Fruit fly (Drosophila melanogaster) whole organism, embryonic: ENCODE results near the gene Paf-AHalpha.

ENCODE experiments used
- Antp ChIP-seq: fragments of 200-800 bp; sonication (Bioruptor generic); optimal IDR thresholded peaks from 3 replicates; lab custom pipeline; 2016; ENCODE audit warnings: missing biosample characterization, missing genetic modification characterization
- BEAF-32 ChIP-seq: fragments of 200-800 bp; sonication (Bioruptor generic); optimal IDR thresholded peaks from 3 replicates; lab custom pipeline; 2017; ENCODE audit warnings: missing biosample characterization, missing genetic modification characterization, mild to moderate bottlenecking, moderate library complexity, missing genetic modification reagents
- CG10565 ChIP-seq: fragments of 200-800 bp; sonication (Bioruptor generic); optimal IDR thresholded peaks from 3 replicates; lab custom pipeline; 2016; ENCODE audit warnings: missing biosample characterization, mild to moderate bottlenecking, missing genetic modification characterization
- CG12391 ChIP-seq: fragments of 200-800 bp; sonication (Bioruptor generic); optimal IDR thresholded peaks from 3 replicates; lab custom pipeline; 2018; ENCODE audit warnings: missing biosample characterization, mild to moderate bottlenecking, missing genetic modification characterization, moderate library complexity
- CG15696 ChIP-seq: fragments of 200-800 bp; sonication (Bioruptor generic); optimal IDR thresholded peaks from 2 replicates; lab custom pipeline; 2019; ENCODE audit warnings: missing biosample characterization, mild to moderate bottlenecking, missing genetic modification characterization, moderate library complexity
- CG1603 ChIP-seq: fragments of 200-800 bp; sonication (Bioruptor generic); optimal IDR thresholded peaks from 2 replicates; lab custom pipeline; 2019; ENCODE audit warnings: missing biosample characterization, mild to moderate bottlenecking, missing genetic modification characterization, moderate library complexity
- CG18599 ChIP-seq: fragments of 200-800 bp; sonication (Bioruptor generic); optimal IDR thresholded peaks from 3 replicates; lab custom pipeline; 2017; ENCODE audit warnings: missing biosample characterization, missing genetic modification characterization, mild to moderate bottlenecking, moderate library complexity, missing genetic modification reagents
- CG32532 ChIP-seq: fragments of 200-800 bp; sonication (Bioruptor generic); IDR thresholded peaks from 2 replicates; pipeline ENCODE4 v1.3.6; 2022; ENCODE audit warnings: missing biosample characterization, missing genetic modification characterization
- CG32767 ChIP-seq: fragments of 200-800 bp; sonication (Bioruptor generic); IDR thresholded peaks from 2 replicates; pipeline ENCODE4 v1.3.6; 2022; ENCODE audit warnings: missing biosample characterization, missing genetic modification characterization
- CG33213 ChIP-seq: fragments of 200-800 bp; sonication (Bioruptor generic); optimal IDR thresholded peaks from 3 replicates; lab custom pipeline; 2016; ENCODE audit warnings: missing biosample characterization, missing genetic modification characterization
- CG34224 ChIP-seq: fragments of 200-800 bp; sonication (Bioruptor generic); IDR thresholded peaks from 3 replicates; pipeline ENCODE4 v1.3.6; 2022; ENCODE audit warnings: missing biosample characterization, missing genetic modification characterization; ENCODE audit not compliant: partially characterized antibody
- CG34422 ChIP-seq: fragments of 200-800 bp; sonication (Bioruptor generic); IDR thresholded peaks from 3 replicates; pipeline ENCODE4 v1.3.6; 2022; ENCODE audit warnings: missing biosample characterization, missing genetic modification characterization
- CG3995 ChIP-seq: fragments of 200-800 bp; sonication (Bioruptor generic); optimal IDR thresholded peaks from 3 replicates; lab custom pipeline; 2016; ENCODE audit warnings: missing biosample characterization, missing genetic modification characterization
- CG4328 ChIP-seq: fragments of 200-800 bp; sonication (Bioruptor generic); optimal IDR thresholded peaks from 3 replicates; lab custom pipeline; 2017; ENCODE audit warnings: missing biosample characterization, missing genetic modification reagents, missing genetic modification characterization
- CG6689 ChIP-seq: fragments of 200-800 bp; sonication (Bioruptor generic); IDR thresholded peaks from 2 replicates; pipeline ENCODE4 v1.3.6; 2022; ENCODE audit warnings: missing biosample characterization, missing genetic modification characterization
- CG7839 ChIP-seq: fragments of 200-800 bp; sonication (Bioruptor generic); optimal IDR thresholded peaks from 3 replicates; lab custom pipeline; 2018; ENCODE audit warnings: missing biosample characterization, mild to moderate bottlenecking, missing genetic modification characterization, moderate library complexity
- CG8359 ChIP-seq: fragments of 200-800 bp; sonication (Bioruptor generic); optimal IDR thresholded peaks from 2 replicates; lab custom pipeline; 2017; ENCODE audit warnings: missing biosample characterization, mild to moderate bottlenecking, missing genetic modification characterization, borderline replicate concordance
- CG8388 ChIP-seq: fragments of 200-800 bp; sonication (Bioruptor generic); optimal IDR thresholded peaks from 2 replicates; lab custom pipeline; 2019; ENCODE audit warnings: missing biosample characterization, mild to moderate bottlenecking, missing genetic modification characterization, moderate library complexity
- CG9437 ChIP-seq: fragments of 200-800 bp; sonication (Bioruptor generic); optimal IDR thresholded peaks from 2 replicates; lab custom pipeline; 2018; ENCODE audit warnings: missing biosample characterization, mild to moderate bottlenecking, missing genetic modification characterization
- CG9609 ChIP-seq: fragments of 200-800 bp; sonication (Bioruptor generic); optimal IDR thresholded peaks from 3 replicates; lab custom pipeline; 2016; ENCODE audit warnings: missing biosample characterization, missing genetic modification characterization
- CG9932 ChIP-seq: fragments of 200-800 bp; sonication (Bioruptor generic); IDR thresholded peaks from 2 replicates; pipeline ENCODE4 v1.3.6; 2022; ENCODE audit warnings: missing biosample characterization, missing genetic modification characterization
- D19A ChIP-seq: fragments of 200-800 bp; optimal IDR thresholded peaks from 3 replicates; lab custom pipeline; 2019; ENCODE audit warnings: missing biosample characterization, mild to moderate bottlenecking, missing genetic modification characterization, moderate library complexity
- Dref ChIP-seq: fragments of 200-800 bp; sonication (Bioruptor generic); IDR thresholded peaks from 2 replicates; pipeline ENCODE4 v1.3.6; 2022; ENCODE audit warnings: missing biosample characterization, missing genetic modification characterization
- E2f2 ChIP-seq: fragments of 200-800 bp; sonication (Bioruptor generic); IDR thresholded peaks from 2 replicates; pipeline ENCODE4 v1.3.6; 2022; ENCODE audit warnings: missing biosample characterization, missing genetic modification characterization
- HLHmδ ChIP-seq: fragments of 200-800 bp; sonication (Bioruptor generic); optimal IDR thresholded peaks from 2 replicates; lab custom pipeline; 2018; ENCODE audit warnings: missing biosample characterization, mild to moderate bottlenecking, missing genetic modification characterization, moderate library complexity
- Hr3 ChIP-seq: fragments of 200-800 bp; sonication (Bioruptor generic); optimal IDR thresholded peaks from 3 replicates; lab custom pipeline; 2016; ENCODE audit warnings: missing biosample characterization, missing genetic modification characterization
- Mrtf ChIP-seq: fragments of 200-800 bp; sonication (Bioruptor generic); IDR thresholded peaks from 3 replicates; pipeline ENCODE4 v1.3.6; 2022; ENCODE audit warnings: missing biosample characterization, missing genetic modification characterization
- Oli ChIP-seq: fragments of 200-800 bp; sonication (Bioruptor generic); optimal IDR thresholded peaks from 2 replicates; lab custom pipeline; 2018; ENCODE audit warnings: missing biosample characterization, mild to moderate bottlenecking, missing genetic modification characterization, moderate library complexity
- Six4 ChIP-seq: fragments of 200-800 bp; sonication (Bioruptor generic); optimal IDR thresholded peaks from 2 replicates; lab custom pipeline; 2016; ENCODE audit warnings: missing biosample characterization, missing genetic modification characterization
- Sry-β ChIP-seq: fragments of 200-800 bp; sonication (Bioruptor generic); optimal IDR thresholded peaks from 2 replicates; lab custom pipeline; 2018; ENCODE audit warnings: missing biosample characterization, mild to moderate bottlenecking, missing genetic modification characterization, moderate library complexity
- Vsx1 ChIP-seq: fragments of 200-800 bp; sonication (Bioruptor generic); optimal IDR thresholded peaks from 2 replicates; lab custom pipeline; 2017; ENCODE audit warnings: missing biosample characterization, mild to moderate bottlenecking, missing genetic modification characterization, missing genetic modification reagents
- dpn ChIP-seq, 2 experiments: fragments of 200-800 bp; sonication (Bioruptor generic); optimal IDR thresholded peaks; 3 replicates each; lab custom pipeline; 2016; ENCODE audit warnings: missing biosample characterization in 2 of 2, missing genetic modification characterization in 2 of 2
- ems ChIP-seq: fragments of 200-800 bp; sonication (Bioruptor generic); optimal IDR thresholded peaks from 3 replicates; lab custom pipeline; 2016; ENCODE audit warnings: missing biosample characterization, missing genetic modification characterization
- grn ChIP-seq: fragments of 200-800 bp; sonication (Bioruptor generic); optimal IDR thresholded peaks from 3 replicates; lab custom pipeline; 2017; ENCODE audit warnings: missing biosample characterization, missing genetic modification characterization
- gsb-n ChIP-seq: fragments of 200-800 bp; sonication (Bioruptor generic); optimal IDR thresholded peaks from 3 replicates; lab custom pipeline; 2018; ENCODE audit warnings: missing biosample characterization, mild to moderate bottlenecking, missing genetic modification characterization
- ind ChIP-seq: fragments of 200-800 bp; sonication (Bioruptor generic); optimal IDR thresholded peaks from 3 replicates; lab custom pipeline; 2016; ENCODE audit warnings: missing biosample characterization, missing genetic modification characterization
- lbe ChIP-seq: fragments of 200-800 bp; sonication (Bioruptor generic); optimal IDR thresholded peaks from 2 replicates; lab custom pipeline; 2016; ENCODE audit warnings: missing biosample characterization, mild to moderate bottlenecking, missing genetic modification characterization
- lilli ChIP-seq: fragments of 200-800 bp; sonication (Bioruptor generic); optimal IDR thresholded peaks from 3 replicates; lab custom pipeline; 2016; ENCODE audit warnings: missing biosample characterization, missing genetic modification characterization
- mam ChIP-seq: fragments of 200-800 bp; sonication (Bioruptor generic); optimal IDR thresholded peaks from 3 replicates; lab custom pipeline; 2016; ENCODE audit warnings: missing biosample characterization, missing genetic modification characterization
- nom ChIP-seq: fragments of 200-800 bp; sonication (Bioruptor generic); optimal IDR thresholded peaks from 2 replicates; lab custom pipeline; 2017; ENCODE audit warnings: missing biosample characterization, missing genetic modification characterization, mild to moderate bottlenecking, moderate library complexity, missing genetic modification reagents
- pzg ChIP-seq: fragments of 200-800 bp; sonication (Bioruptor generic); optimal IDR thresholded peaks from 3 replicates; lab custom pipeline; 2018; ENCODE audit warnings: missing biosample characterization, mild to moderate bottlenecking, missing genetic modification characterization, moderate library complexity
- row ChIP-seq: fragments of 200-800 bp; sonication (Bioruptor generic); IDR thresholded peaks from 3 replicates; pipeline ENCODE4 v1.3.6; 2022; ENCODE audit warnings: missing biosample characterization, missing genetic modification characterization
- slou ChIP-seq: fragments of 200-800 bp; sonication (Bioruptor generic); optimal IDR thresholded peaks from 3 replicates; lab custom pipeline; 2016; ENCODE audit warnings: missing biosample characterization, missing genetic modification characterization
- slp2 ChIP-seq: fragments of 200-800 bp; sonication (Bioruptor generic); optimal IDR thresholded peaks from 2 replicates; lab custom pipeline; 2016; ENCODE audit warnings: missing biosample characterization, missing genetic modification characterization
- sqz ChIP-seq: fragments of 200-800 bp; sonication (Bioruptor generic); optimal IDR thresholded peaks from 3 replicates; lab custom pipeline; 2018; ENCODE audit warnings: missing biosample characterization, mild to moderate bottlenecking, missing genetic modification characterization
- stwl ChIP-seq: fragments of 200-800 bp; sonication (Bioruptor generic); optimal IDR thresholded peaks from 3 replicates; lab custom pipeline; 2018; ENCODE audit warnings: missing biosample characterization, mild to moderate bottlenecking, missing genetic modification characterization, moderate library complexity
- tll ChIP-seq, 2 experiments: fragments of 200-800 bp in 1 of 2; fragments of >200 bp in 1 of 2; sonication (Bioruptor generic) in 1 of 2; optimal IDR thresholded peaks; 2 replicates each; lab custom pipeline; 2017 to 2019; ENCODE audit warnings: missing biosample characterization in 2 of 2, missing genetic modification characterization in 2 of 2, mild to moderate bottlenecking in 1 of 2, moderate library complexity in 1 of 2
- zfh2 ChIP-seq: fragments of 200-800 bp; sonication (Bioruptor generic); optimal IDR thresholded peaks from 2 replicates; lab custom pipeline; 2016; ENCODE audit warnings: missing biosample characterization, missing genetic modification characterization

Gene Paf-AHalpha

dm6 chrX:15785429-15786239 lies at the start of gene Paf-AHalpha, which contains the start of gene mRpS30:
TSS of gene Paf-AHalpha (minus strand) at chrX:15785583.
TSS of gene mRpS30 (plus strand) at chrX:15786047.
- TF ChIP-seq tll (GFP tag; optimal IDR thresholded peaks at IDR 0.05; lab: Kevin White, UChicago) (peak in 1 of 2 experiments; percentile 61), CG10565 (GFP tag; lab: Kevin White, UChicago) (no peak), D19A (tag; lab: Kevin White, UChicago) (no peak), slp2 (no peak), CG15696 (no peak), Dref (GFP tag; lab: Robert Waterston, UW) (peak; percentile 68), sqz (GFP tag; lab: Kevin White, UChicago) (no peak), CG8359 (GFP tag; lab: Kevin White, UChicago) (no peak), CG12391 (peak; percentile 5), CG34224 (no peak), CG33213 (GFP tag; lab: Kevin White, UChicago) (peak; percentile 30), CG32532 (GFP tag; lab: Robert Waterston, UW) (no peak), Sry-β (GFP tag; lab: Kevin White, UChicago) (no peak), lilli (GFP tag; lab: Kevin White, UChicago) (peak; percentile 38), slou (GFP tag; lab: Kevin White, UChicago) (no peak), grn (no peak), CG3995 (GFP tag; lab: Kevin White, UChicago) (peak; percentile 94), CG9609 (GFP tag; lab: Kevin White, UChicago) (no peak), CG7839 (tag; lab: Kevin White, UChicago) (no peak), E2f2 (GFP tag; lab: Robert Waterston, UW) (peak; percentile 26; the same call in 1 of the 2 replicates), nom (GFP tag; lab: Kevin White, UChicago) (no peak), CG8388 (GFP tag; lab: Kevin White, UChicago) (no peak), dpn (GFP tag; optimal IDR thresholded peaks at IDR 0.05; lab: Kevin White, UChicago) (peak in 1 of 2 experiments; percentile 3), CG18599 (no peak), Hr3 (GFP tag; lab: Kevin White, UChicago) (no peak), row (GFP tag; lab: Robert Waterston, UW) (peak; percentile 31; the same call in 2 of the 3 replicates), ems (GFP tag; lab: Kevin White, UChicago) (no peak), Vsx1 (no peak), HLHmδ (GFP tag; lab: Kevin White, UChicago) (no peak), Six4 (GFP tag; lab: Kevin White, UChicago) (no peak), gsb-n (tag; lab: Kevin White, UChicago) (no peak), ind (GFP tag; lab: Kevin White, UChicago) (no peak), Oli (tag; lab: Kevin White, UChicago) (no peak), BEAF-32 (GFP tag; lab: Kevin White, UChicago) (peak; percentile 51), CG9932 (GFP tag; lab: Robert Waterston, UW) (peak; percentile 31; the same call in 1 of the 2 replicates), CG9437 (peak; percentile 89), zfh2 (GFP tag; lab: Kevin White, UChicago) (peak; percentile 1), Antp (GFP tag; lab: Kevin White, UChicago) (no peak), mam (GFP tag; lab: Kevin White, UChicago) (peak; percentile 37), CG34422 (GFP tag; lab: Robert Waterston, UW) (no peak), Mrtf (GFP tag; lab: Robert Waterston, UW) (no peak), stwl (peak; percentile 9), CG32767 (GFP tag; lab: Robert Waterston, UW) (no peak), CG6689 (GFP tag; lab: Robert Waterston, UW) (no peak), pzg (peak; percentile 58), lbe (GFP tag; lab: Kevin White, UChicago) (no peak), CG1603 (tag; lab: Kevin White, UChicago) (peak; percentile 99), CG4328 (GFP tag; lab: Kevin White, UChicago) (no peak)
